Fruit fly (Drosophila melanogaster): Measurements from ENCODE around the gene nis.

DNA sequence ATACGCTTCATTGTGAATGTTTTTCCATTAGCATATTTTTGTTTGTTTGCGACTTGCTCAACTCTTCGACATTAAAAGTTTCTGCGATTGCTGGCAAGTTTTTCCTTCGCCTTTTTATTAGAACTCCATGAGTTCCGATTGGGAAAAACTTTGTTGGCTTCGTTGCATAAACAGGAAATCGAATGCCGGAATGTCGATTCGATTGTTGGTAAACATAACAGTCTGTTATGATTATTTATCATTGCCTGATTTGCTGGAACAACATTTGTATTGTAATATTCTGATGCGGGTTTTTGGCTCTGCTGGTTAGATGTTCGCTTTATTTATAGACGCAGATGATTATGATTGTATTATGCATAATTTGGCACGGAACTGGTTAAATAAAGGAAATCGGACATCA, 7.2 kb downstream of the nis start:
- TF ChIP-seq dl (GFP tag; optimal IDR thresholded peaks at IDR 0.05; ENCODE audit: insufficient read depth in 1 of 2, partially characterized antibody in 2 of 2), result no peak
- TF ChIP-seq Dif (GFP tag; optimal IDR thresholded peaks at IDR 0.05; ENCODE audit: partially characterized antibody), result no peak
- no peak for TF ChIP-seq Jra (GFP tag; optimal IDR thresholded peaks at IDR 0.05)
- TF ChIP-seq br (GFP tag; optimal IDR thresholded peaks at IDR 0.05), result no peak
- no peak for TF ChIP-seq usp (GFP tag; optimal IDR thresholded peaks at IDR 0.05)
- TF ChIP-seq brk (GFP tag; optimal IDR thresholded peaks at IDR 0.05), result no peak
- TF ChIP-seq Dfd (GFP tag; optimal IDR thresholded peaks at IDR 0.05), result no peak
